Fruit fly (Drosophila melanogaster): ENCODE results near the gene EloA.

Gene EloA

DNA sequence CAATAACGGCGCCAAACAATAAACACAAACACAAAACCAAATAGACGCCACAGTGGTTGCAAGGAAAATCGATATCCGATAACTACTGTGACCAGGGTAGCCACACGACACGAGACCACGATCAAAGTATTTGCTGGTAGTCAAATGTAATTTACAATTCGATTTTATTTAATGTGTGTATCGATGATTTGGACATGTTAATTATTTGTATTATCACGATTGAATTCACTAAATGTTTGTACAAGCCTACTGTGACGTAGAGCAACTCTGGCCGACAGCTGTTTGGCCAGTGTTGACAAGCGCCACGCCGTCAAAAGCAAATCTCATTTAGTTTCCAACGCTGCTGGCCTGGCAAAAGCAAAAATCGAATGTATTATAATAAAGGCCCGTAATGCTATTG is at the start of gene EloA, which contains the start of gene Rad60 (continued):
- TF ChIP-seq en (GFP tag; optimal IDR thresholded peaks at IDR 0.05) (peak; percentile 78), CG17385 (GFP tag; optimal IDR thresholded peaks at IDR 0.05) (peak; percentile 56), CG12744 (GFP tag; optimal IDR thresholded peaks at IDR 0.05) (peak; percentile 75), Hr51 (GFP tag; optimal IDR thresholded peaks at IDR 0.05) (peak; percentile 68 to 73), CG10209 (GFP tag; optimal IDR thresholded peaks at IDR 0.05) (peak; percentile 55), fu2 (GFP tag; optimal IDR thresholded peaks at IDR 0.05) (peak; percentile 82), NC2α (GFP tag; optimal IDR thresholded peaks at IDR 0.05) (peak; percentile 67), CG12071 (GFP tag; optimal IDR thresholded peaks at IDR 0.05) (peak; percentile 57), CkIIα-i1 (GFP tag; IDR thresholded peaks at IDR 0.05) (no peak), Camta (GFP tag; optimal IDR thresholded peaks at IDR 0.05) (peak; percentile 83), ftz-f1 (GFP tag; optimal IDR thresholded peaks at IDR 0.05) (peak; percentile 77), Spps (tag; optimal IDR thresholded peaks at IDR 0.05) (peak; percentile 49), NfI (GFP tag; optimal IDR thresholded peaks at IDR 0.05) (peak; percentile 78), CG17186 (GFP tag; optimal IDR thresholded peaks at IDR 0.05) (peak; percentile 83), CG10979 (tag; optimal IDR thresholded peaks at IDR 0.05) (peak; percentile 65), schlank (tag; optimal IDR thresholded peaks at IDR 0.05) (peak; percentile 44), CG12942 (GFP tag; optimal IDR thresholded peaks at IDR 0.05) (peak; percentile 82), Aef1 (GFP tag; IDR thresholded peaks at IDR 0.05) (no peak), CG30403 (GFP tag; optimal IDR thresholded peaks at IDR 0.05) (peak; percentile 88), stwl (tag; optimal IDR thresholded peaks at IDR 0.05) (peak; percentile 99), Nf-YA (GFP tag; IDR thresholded peaks at IDR 0.05) (no peak), CG6765 (GFP tag; optimal IDR thresholded peaks at IDR 0.05) (peak; percentile 68), CG1233 (GFP tag; optimal IDR thresholded peaks at IDR 0.05) (peak; percentile 46), ro (GFP tag; IDR thresholded peaks at IDR 0.05) (0 out of 2 replicates have a peak, but pooled peaks have one; percentile 9), Mrtf (GFP tag; IDR thresholded peaks at IDR 0.05) (peak; percentile 31; the same call in 1 of the 3 replicates), Stat92E (GFP tag; optimal IDR thresholded peaks at IDR 0.05) (peak in 1 of 3 experiments; percentile 68), CG10267 (tag; optimal IDR thresholded peaks at IDR 0.05) (peak; percentile 99), pzg (GFP tag; optimal IDR thresholded peaks at IDR 0.05) (peak; percentile 89), CG15601 (tag; optimal IDR thresholded peaks at IDR 0.05) (peak; percentile 58), bab2 (GFP tag; optimal IDR thresholded peaks at IDR 0.05) (peak; percentile 84), CG12659 (GFP tag; optimal IDR thresholded peaks at IDR 0.05) (peak; percentile 84), unpg (GFP tag; optimal IDR thresholded peaks at IDR 0.05) (peak; percentile 75), CG13624 (GFP tag; optimal IDR thresholded peaks at IDR 0.05) (peak; percentile 85), CG11695 (GFP tag; IDR thresholded peaks at IDR 0.05) (peak; percentile 54; the same call in 2 of the 3 replicates), ATbp (GFP tag; optimal IDR thresholded peaks at IDR 0.05) (peak; percentile 18), sob (GFP tag; IDR thresholded peaks at IDR 0.05) (peak; percentile 87), Dip3 (GFP tag; optimal IDR thresholded peaks at IDR 0.05) (peak; percentile 85), CG7963 (GFP tag; IDR thresholded peaks at IDR 0.05; ENCODE audit: partially characterized antibody) (0 out of 3 replicates have a peak, but pooled peaks have one; percentile 52), CG2875 (GFP tag; optimal IDR thresholded peaks at IDR 0.05) (peak; percentile 52), bbx (GFP tag; IDR thresholded peaks at IDR 0.05; ENCODE audit: partially characterized antibody) (peak; percentile 72), fd3F (GFP tag; optimal IDR thresholded peaks at IDR 0.05) (peak; percentile 31), lmd (GFP tag; IDR thresholded peaks at IDR 0.05) (peak; percentile 55; the same call in 1 of the 2 replicates), sc (optimal IDR thresholded peaks at IDR 0.05) (no peak), sc (GFP tag; optimal IDR thresholded peaks at IDR 0.05) (peak; percentile 49), salm (tag; optimal IDR thresholded peaks at IDR 0.05) (peak; percentile 39), caup (GFP tag; optimal IDR thresholded peaks at IDR 0.05; ENCODE audit: severe bottlenecking) (peak; percentile 73), CG33213 (GFP tag; optimal IDR thresholded peaks at IDR 0.05) (peak; percentile 84), otp (GFP tag; IDR thresholded peaks at IDR 0.05) (peak; percentile 74), crol (GFP tag; IDR thresholded peaks at IDR 0.05) (no peak), C15 (GFP tag; IDR thresholded peaks at IDR 0.05) (no peak)
